Worm (Caenorhabditis elegans) whole organism, L1 larva: ENCODE data around the gene twk-43.

Experiments
- ceh-82 ChIP-seq, 3 experiments: fragments of 150-350 bp in 1 of 3; sonication (generic microtip) in 2 of 3; optimal IDR thresholded peaks; 2 replicates each; lab custom pipeline; 2014 to 2017; ENCODE audit warnings: missing biosample characterization in 3 of 3, missing genetic modification characterization in 3 of 3
- fkh-10 ChIP-seq: sonication (generic microtip); optimal IDR thresholded peaks from 2 replicates; lab custom pipeline; 2017; ENCODE audit warnings: missing biosample characterization, missing genetic modification reagents, missing genetic modification characterization
- lin-15B ChIP-seq: fragments of 150-350 bp; sonication (generic microtip); optimal IDR thresholded peaks from 3 replicates; lab custom pipeline; 2014; ENCODE audit warnings: missing biosample characterization, missing genetic modification characterization
- lin-35 ChIP-seq, 2 experiments: fragments of 150-350 bp; optimal IDR thresholded peaks; 2 replicates each; lab custom pipeline; 2014; ENCODE audit warnings: missing biosample characterization in 2 of 2, missing genetic modification characterization in 2 of 2, missing genetic modification reagents in 2 of 2
- pax-3 ChIP-seq: fragments of 200-800 bp; sonication (Bioruptor generic); optimal IDR thresholded peaks from 2 replicates; lab custom pipeline; 2018; ENCODE audit warnings: mild to moderate bottlenecking, missing genetic modification characterization, moderate library complexity, missing compliant biosample characterization
- pqm-1 ChIP-seq: sonication (generic microtip); optimal IDR thresholded peaks from 3 replicates; lab custom pipeline; 2017; ENCODE audit warnings: missing biosample characterization, missing genetic modification characterization
- unc-62 ChIP-seq: fragments of 150-350 bp; optimal IDR thresholded peaks from 2 replicates; lab custom pipeline; 2014; ENCODE audit warnings: missing biosample characterization, missing genetic modification reagents, missing genetic modification characterization

DNA sequence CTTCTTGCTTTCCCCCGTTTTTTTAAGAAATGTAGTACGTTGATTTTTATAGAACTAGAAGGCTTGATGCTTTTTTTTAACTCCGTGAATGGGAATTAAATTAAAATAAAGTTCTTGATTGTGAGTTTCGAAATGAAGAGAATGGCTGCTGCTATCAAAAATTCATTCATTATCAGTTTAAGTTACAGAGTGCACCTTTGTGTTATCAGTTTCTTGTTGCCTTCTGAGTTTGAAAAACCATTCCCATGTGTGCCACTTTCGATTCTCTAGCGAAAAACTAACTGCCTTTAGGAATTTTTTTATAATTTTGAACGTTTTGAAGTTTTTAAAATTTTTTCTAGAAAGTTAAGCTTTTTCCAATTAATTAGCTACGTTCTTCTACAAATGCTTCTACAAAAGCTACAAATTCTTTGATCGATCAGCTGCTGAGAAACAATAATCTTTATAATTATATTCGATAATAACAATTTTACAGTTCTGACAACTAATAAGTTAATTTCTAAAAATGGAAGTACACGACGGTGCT lies 41.4 kb upstream of the twk-43 start, which contains the start of gene C26E1.2:
- TF ChIP-seq fkh-10 (GFP tag; lab: Kevin White, UChicago) (no peak), unc-62 (GFP tag; lab: Kevin White, UChicago) (no peak), pax-3 (no peak), pqm-1 (tag; lab: Kevin White, UChicago) (no peak), lin-35 (GFP tag; optimal IDR thresholded peaks at IDR 0.05; lab: Kevin White, UChicago) (no peak), lin-15B (tag; lab: Kevin White, UChicago) (no peak), ceh-82 (tag; optimal IDR thresholded peaks at IDR 0.05; lab: Kevin White, UChicago) (no peak)
